Fruit fly (Drosophila melanogaster): ENCODE results near the gene CG7376.

DNA sequence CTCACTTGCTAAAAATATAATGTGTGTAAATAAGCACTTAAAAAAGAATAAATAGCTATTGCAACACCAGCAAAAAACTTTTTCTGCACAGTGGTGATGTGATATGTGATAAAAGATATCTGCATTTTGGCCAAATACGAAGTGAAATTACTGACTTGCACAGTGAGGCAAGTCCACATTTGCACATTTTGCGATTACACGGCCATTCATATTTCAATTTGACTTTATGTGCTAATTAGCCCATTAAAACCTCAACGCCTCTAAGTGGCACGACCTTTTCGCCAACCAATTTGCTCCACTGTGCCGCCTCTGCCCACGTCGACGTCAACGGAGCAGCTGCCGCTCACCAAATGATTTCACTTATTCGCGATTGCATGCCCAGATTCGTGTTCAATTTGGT is 46.1 kb downstream of the CG7376 start, which contains the start of gene CG33946:
- TF ChIP-seq kay (GFP tag; ENCODE audit: borderline replicate concordance): no peak
- TF ChIP-seq CG7101 (tag; optimal IDR thresholded peaks at IDR 0.05): no peak
- TF ChIP-seq CG1620 (GFP tag; optimal IDR thresholded peaks at IDR 0.05): peak; percentile 0
- TF ChIP-seq Clk (GFP tag; optimal IDR thresholded peaks at IDR 0.05): no peak
- peak; percentile 5 for TF ChIP-seq bab1 (GFP tag; optimal IDR thresholded peaks at IDR 0.05)
- no peak for TF ChIP-seq CG12768 (GFP tag; optimal IDR thresholded peaks at IDR 0.05)
- no peak for TF ChIP-seq pad (GFP tag; optimal IDR thresholded peaks at IDR 0.05)
- no peak for TF ChIP-seq cnc (optimal IDR thresholded peaks at IDR 0.05)
- TF ChIP-seq toe (GFP tag; optimal IDR thresholded peaks at IDR 0.05): no peak
- TF ChIP-seq Hr96 (GFP tag; optimal IDR thresholded peaks at IDR 0.05): no peak
- no peak for TF ChIP-seq CG11617 (GFP tag; optimal IDR thresholded peaks at IDR 0.05)
- no peak for TF ChIP-seq CG33017 (tag; optimal IDR thresholded peaks at IDR 0.05)

Data from whole organism, adult.